Fruit fly (Drosophila melanogaster) whole organism, wandering third instar larva: ENCODE data around the gene CG32270.

ENCODE experiments used
- Abd-B ChIP-seq: fragments of >200 bp; optimal IDR thresholded peaks from 2 replicates; lab custom pipeline; 2017; ENCODE audit warnings: missing biosample characterization, missing genetic modification characterization
- CG32264 ChIP-seq: fragments of 200-800 bp; sonication (Bioruptor generic); optimal IDR thresholded peaks from 2 replicates; lab custom pipeline; 2016; ENCODE audit warnings: missing biosample characterization, missing genetic modification characterization
- CG9705 ChIP-seq: fragments of 200-800 bp; sonication (Bioruptor generic); optimal IDR thresholded peaks from 2 replicates; lab custom pipeline; 2018; ENCODE audit warnings: missing biosample characterization, mild to moderate bottlenecking, missing genetic modification characterization
- CrebA ChIP-seq: fragments of 200-800 bp; sonication (Bioruptor generic); optimal IDR thresholded peaks from 2 replicates; lab custom pipeline; 2016; ENCODE audit warnings: missing biosample characterization, mild to moderate bottlenecking, missing genetic modification characterization, borderline replicate concordance
- Dfd ChIP-seq: fragments of >200 bp; optimal IDR thresholded peaks from 2 replicates; lab custom pipeline; 2017; ENCODE audit warnings: missing biosample characterization, missing genetic modification characterization
- Dif ChIP-seq: fragments of 200-275, 200-300 bp; sonication (Bioruptor generic); optimal IDR thresholded peaks from 2 replicates; lab custom pipeline; 2018; ENCODE audit warnings: missing biosample characterization, missing genetic modification characterization; ENCODE audit not compliant: partially characterized antibody
- GATAd ChIP-seq: sonication (Bioruptor generic); optimal IDR thresholded peaks from 2 replicates; lab custom pipeline; 2016; ENCODE audit warnings: missing biosample characterization, missing genetic modification characterization
- HLH106 ChIP-seq: fragments of 200-800 bp; optimal IDR thresholded peaks from 3 replicates; lab custom pipeline; 2019; ENCODE audit warnings: missing biosample characterization, mild to moderate bottlenecking, missing genetic modification characterization, moderate library complexity
- Hnf4 ChIP-seq: fragments of 200-800 bp; sonication (Bioruptor generic); optimal IDR thresholded peaks from 2 replicates; lab custom pipeline; 2016; ENCODE audit warnings: missing biosample characterization, mild to moderate bottlenecking, missing genetic modification characterization
- Hr78 ChIP-seq: fragments of >200 bp; optimal IDR thresholded peaks from 2 replicates; lab custom pipeline; 2017; ENCODE audit warnings: missing biosample characterization, missing genetic modification characterization
- Hr83 ChIP-seq: fragments of 200-300 bp; sonication (Bioruptor generic); optimal IDR thresholded peaks from 2 replicates; lab custom pipeline; 2016; ENCODE audit warnings: missing biosample characterization, mild to moderate bottlenecking, missing genetic modification characterization, moderate library complexity; ENCODE audit not compliant: poor library complexity, severe bottlenecking
- Jra ChIP-seq: sonication (Bioruptor generic); optimal IDR thresholded peaks from 2 replicates; lab custom pipeline; 2016; ENCODE audit warnings: missing biosample characterization, missing genetic modification characterization
- Mio ChIP-seq: sonication (Bioruptor generic); optimal IDR thresholded peaks from 2 replicates; lab custom pipeline; 2016; ENCODE audit warnings: missing biosample characterization, missing genetic modification characterization
- Myc ChIP-seq: fragments of >200 bp; optimal IDR thresholded peaks from 2 replicates; lab custom pipeline; 2017
- N ChIP-seq: fragments of >200 bp; optimal IDR thresholded peaks from 2 replicates; lab custom pipeline; 2018; ENCODE audit warnings: missing biosample characterization, missing external identifiers, missing genetic modification characterization
- OdsH ChIP-seq: fragments of 200-800 bp; sonication (Bioruptor generic); optimal IDR thresholded peaks from 2 replicates; lab custom pipeline; 2016; ENCODE audit warnings: missing biosample characterization, mild to moderate bottlenecking, missing genetic modification characterization
- Rel ChIP-seq, 2 experiments: fragments of 200-800 bp; sonication (Bioruptor generic) in 1 of 2; optimal IDR thresholded peaks; 2 replicates in 1 of 2; 3 replicates in 1 of 2; lab custom pipeline; 2016 to 2019; ENCODE audit warnings: mild to moderate bottlenecking in 2 of 2, missing biosample characterization in 2 of 2, missing genetic modification characterization in 2 of 2, moderate library complexity in 1 of 2
- Sp1 ChIP-seq: fragments of 200-800 bp; sonication (Bioruptor generic); optimal IDR thresholded peaks from 3 replicates; lab custom pipeline; 2019; ENCODE audit warnings: missing biosample characterization, mild to moderate bottlenecking, missing genetic modification characterization, moderate library complexity
- Vsx2 ChIP-seq: fragments of 200-300, 225-300 bp; sonication (Bioruptor generic); optimal IDR thresholded peaks from 2 replicates; lab custom pipeline; 2018; ENCODE audit warnings: missing biosample characterization, missing genetic modification characterization; ENCODE audit not compliant: partially characterized antibody
- br ChIP-seq: fragments of 200-800 bp; sonication (Bioruptor generic); optimal IDR thresholded peaks from 2 replicates; lab custom pipeline; 2016; ENCODE audit warnings: missing biosample characterization, missing genetic modification characterization
- brk ChIP-seq: fragments of 200-800 bp; sonication (Bioruptor generic); optimal IDR thresholded peaks from 2 replicates; lab custom pipeline; 2016; ENCODE audit warnings: missing biosample characterization, mild to moderate bottlenecking, missing genetic modification characterization
- dl ChIP-seq, 2 experiments: fragments of 175-275, 200-275 bp in 1 of 2; fragments of 200-275 bp in 1 of 2; sonication (Bioruptor generic); optimal IDR thresholded peaks; lab custom pipeline; 2018; ENCODE audit warnings: mild to moderate bottlenecking in 2 of 2, missing biosample characterization in 2 of 2, missing genetic modification characterization in 2 of 2, moderate library complexity in 2 of 2; ENCODE audit not compliant: partially characterized antibody in 2 of 2, insufficient read depth in 1 of 2
- dmrt93B ChIP-seq: fragments of 200-800 bp; sonication (Bioruptor generic); optimal IDR thresholded peaks from 2 replicates; lab custom pipeline; 2018; ENCODE audit warnings: missing biosample characterization, mild to moderate bottlenecking, missing genetic modification characterization
- dsf ChIP-seq: sonication (Bioruptor generic); optimal IDR thresholded peaks from 2 replicates; lab custom pipeline; 2016; ENCODE audit warnings: missing biosample characterization, missing genetic modification characterization, borderline replicate concordance
- ey ChIP-seq: fragments of 200-800 bp; sonication (Bioruptor generic); optimal IDR thresholded peaks from 2 replicates; lab custom pipeline; 2016; ENCODE audit warnings: missing biosample characterization, missing genetic modification characterization
- foxo ChIP-seq, 2 experiments: fragments of 200-800 bp; sonication (Bioruptor generic); optimal IDR thresholded peaks; 2 replicates in 1 of 2; 3 replicates in 1 of 2; lab custom pipeline; 2016 to 2017; ENCODE audit warnings: missing biosample characterization in 2 of 2, missing genetic modification characterization in 2 of 2
- fru ChIP-seq: fragments of 200-800 bp; sonication (Bioruptor generic); optimal IDR thresholded peaks from 3 replicates; lab custom pipeline; 2016; ENCODE audit warnings: missing biosample characterization, mild to moderate bottlenecking, missing genetic modification characterization
- h ChIP-seq: fragments of 200-800 bp; sonication (Bioruptor generic); optimal IDR thresholded peaks from 3 replicates; lab custom pipeline; 2016; ENCODE audit warnings: missing biosample characterization, mild to moderate bottlenecking, missing genetic modification characterization
- jim ChIP-seq: fragments of 175-275, 200-325 bp; sonication (Bioruptor generic); optimal IDR thresholded peaks from 2 replicates; lab custom pipeline; 2016; ENCODE audit warnings: missing biosample characterization, mild to moderate bottlenecking, missing genetic modification characterization
- lola ChIP-seq: fragments of >200 bp; optimal IDR thresholded peaks from 2 replicates; lab custom pipeline; 2017; ENCODE audit warnings: missing biosample characterization, missing genetic modification characterization
- pan ChIP-seq: fragments of >200 bp; optimal IDR thresholded peaks from 2 replicates; lab custom pipeline; 2017
- psq ChIP-seq: fragments of 200-800 bp; sonication (Bioruptor generic); optimal IDR thresholded peaks from 3 replicates; lab custom pipeline; 2017; ENCODE audit warnings: missing biosample characterization, mild to moderate bottlenecking, missing genetic modification characterization, moderate library complexity
- rgr ChIP-seq: fragments of 200-800 bp; sonication (Bioruptor generic); optimal IDR thresholded peaks from 3 replicates; lab custom pipeline; 2016; ENCODE audit warnings: missing biosample characterization, mild to moderate bottlenecking, missing genetic modification characterization
- sage ChIP-seq: fragments of 200-800 bp; sonication (Bioruptor generic); optimal IDR thresholded peaks from 2 replicates; lab custom pipeline; 2016; ENCODE audit warnings: missing biosample characterization, mild to moderate bottlenecking, missing genetic modification characterization
- sv ChIP-seq: fragments of 200-800 bp; sonication (Bioruptor generic); optimal IDR thresholded peaks from 3 replicates; lab custom pipeline; 2016; ENCODE audit warnings: missing biosample characterization, missing genetic modification characterization
- tai ChIP-seq: sonication (Bioruptor generic); optimal IDR thresholded peaks from 2 replicates; lab custom pipeline; 2016; ENCODE audit warnings: missing biosample characterization, missing genetic modification characterization
- usp ChIP-seq: fragments of >200 bp; optimal IDR thresholded peaks from 2 replicates; lab custom pipeline; 2017; ENCODE audit warnings: missing biosample characterization, missing genetic modification characterization
- woc ChIP-seq: sonication (Bioruptor generic); optimal IDR thresholded peaks from 2 replicates; lab custom pipeline; 2016; ENCODE audit warnings: missing biosample characterization, mild to moderate bottlenecking, missing genetic modification characterization

Gene CG32270

DNA sequence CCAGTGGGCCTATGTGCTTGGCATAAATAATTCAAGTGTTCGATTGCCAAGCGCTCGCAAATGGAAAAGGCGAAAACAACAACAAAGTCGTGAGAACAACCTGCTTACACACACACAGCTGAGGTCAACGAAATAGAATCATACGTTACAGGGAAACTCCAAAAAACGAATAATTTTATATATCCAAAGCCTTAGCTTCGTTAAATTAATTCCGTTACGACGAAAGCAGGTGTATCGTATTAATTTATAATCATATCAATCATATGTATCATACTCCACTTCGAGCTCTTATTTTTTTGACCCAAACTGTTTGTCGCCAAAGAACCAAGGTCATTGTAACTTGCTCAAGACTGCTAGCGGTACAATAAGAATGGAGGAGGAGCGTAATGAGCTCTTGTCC is 29.3 kb downstream of the CG32270 start:
- TF ChIP-seq woc (GFP tag; lab: Kevin White, UChicago) (peak; percentile 83), psq (GFP tag; lab: Kevin White, UChicago) (peak; percentile 75), N (GFP tag; lab: Kevin White, UChicago) (no peak), Hr83 (GFP tag; lab: Kevin White, UChicago) (peak; percentile 10), ey (peak; percentile 84), Hr78 (GFP tag; lab: Kevin White, UChicago) (no peak), OdsH (GFP tag; lab: Kevin White, UChicago) (peak; percentile 87), dl (GFP tag; optimal IDR thresholded peaks at IDR 0.05; lab: Kevin White, UChicago; ENCODE audit: insufficient read depth in 1 of 2, partially characterized antibody in 2 of 2) (no peak), CrebA (GFP tag; lab: Kevin White, UChicago) (no peak), dmrt93B (peak; percentile 73), brk (no peak), CG9705 (peak; percentile 48), sage (GFP tag; lab: Kevin White, UChicago) (no peak), dsf (no peak), fru (GFP tag; lab: Kevin White, UChicago) (peak; percentile 93), Dif (GFP tag; lab: Kevin White, UChicago) (no peak), Jra (no peak), br (peak; percentile 90), foxo (GFP tag; optimal IDR thresholded peaks at IDR 0.05; lab: Kevin White, UChicago) (peak; percentile 73 to 91), Mio (no peak), rgr (GFP tag; lab: Kevin White, UChicago) (peak; percentile 89), pan (no peak), Vsx2 (GFP tag; lab: Kevin White, UChicago) (no peak), Abd-B (GFP tag; lab: Kevin White, UChicago) (no peak), tai (no peak), GATAd (GFP tag; lab: Kevin White, UChicago) (no peak), sv (GFP tag; lab: Kevin White, UChicago) (peak; percentile 83), Hnf4 (GFP tag; lab: Kevin White, UChicago) (no peak), Dfd (GFP tag; lab: Kevin White, UChicago) (no peak), Rel (GFP tag; optimal IDR thresholded peaks at IDR 0.05; lab: Kevin White, UChicago) (peak; percentile 64), Rel (tag; optimal IDR thresholded peaks at IDR 0.05; lab: Kevin White, UChicago) (no peak), jim (no peak), lola (no peak), usp (no peak), h (GFP tag; lab: Kevin White, UChicago) (peak; percentile 94), HLH106 (tag; lab: Kevin White, UChicago) (peak; percentile 85), Sp1 (GFP tag; lab: Kevin White, UChicago) (peak; percentile 83), CG32264 (peak; percentile 89), Myc (lab: Kevin White, UChicago) (no peak)

- TF ChIP-seq dsf: no peak
- peak; percentile 19 for TF ChIP-seq dmrt93B
- TF ChIP-seq CG9705: no peak
- no peak for TF ChIP-seq Abd-B (GFP tag; lab: Kevin White, UChicago)
- no peak for TF ChIP-seq usp
- TF ChIP-seq fru (GFP tag; lab: Kevin White, UChicago): peak; percentile 70
- peak in 1 of 2 experiments; percentile 82 for TF ChIP-seq foxo (GFP tag; optimal IDR thresholded peaks at IDR 0.05; lab: Kevin White, UChicago)
- TF ChIP-seq Hr78 (GFP tag; lab: Kevin White, UChicago): no peak
- no peak for TF ChIP-seq brk
- no peak for TF ChIP-seq jim
- peak; percentile 89 for TF ChIP-seq woc (GFP tag; lab: Kevin White, UChicago)
- no peak for TF ChIP-seq pan
- TF ChIP-seq GATAd (GFP tag; lab: Kevin White, UChicago): peak; percentile 12
- TF ChIP-seq br: peak; percentile 73
- no peak for TF ChIP-seq Dif (GFP tag; lab: Kevin White, UChicago)
- TF ChIP-seq OdsH (GFP tag; lab: Kevin White, UChicago): peak; percentile 55
- TF ChIP-seq h (GFP tag; lab: Kevin White, UChicago): no peak
- no peak for TF ChIP-seq Jra
- peak; percentile 65 for TF ChIP-seq HLH106 (tag; lab: Kevin White, UChicago)
- peak; percentile 57 for TF ChIP-seq Hr83 (GFP tag; lab: Kevin White, UChicago)
- TF ChIP-seq Mio: no peak
- no peak for TF ChIP-seq Sp1 (GFP tag; lab: Kevin White, UChicago)
- no peak for TF ChIP-seq lola
- peak; percentile 67 for TF ChIP-seq sv (GFP tag; lab: Kevin White, UChicago)
- TF ChIP-seq Myc (lab: Kevin White, UChicago): peak; percentile 94
- TF ChIP-seq Hnf4 (GFP tag; lab: Kevin White, UChicago): no peak
- TF ChIP-seq Rel (GFP tag; optimal IDR thresholded peaks at IDR 0.05; lab: Kevin White, UChicago): no peak
- TF ChIP-seq Rel (tag; optimal IDR thresholded peaks at IDR 0.05; lab: Kevin White, UChicago): no peak
- no peak for TF ChIP-seq tai
- peak; percentile 69 for TF ChIP-seq ey
- no peak for TF ChIP-seq psq (GFP tag; lab: Kevin White, UChicago)
- no peak for TF ChIP-seq dl (GFP tag; optimal IDR thresholded peaks at IDR 0.05; lab: Kevin White, UChicago; ENCODE audit: insufficient read depth in 1 of 2, partially characterized antibody in 2 of 2)
- TF ChIP-seq, all 38 proteins: peak for 12
These were observed 30.2 kb downstream of the CG32270 start, which contains the start of the genes MnM and Girdin for dm6 chr3L:3178530-3179096. TSS of gene MnM (minus strand) at chr3L:3178580. TSS of gene Girdin (plus strand) at chr3L:3178930.
